Worm (Caenorhabditis elegans): ENCODE results near the gene F21D12.2.
A peak's percentile ranks its signal among the peaks of the same experiment; 100 is the strongest.

Gene F21D12.2

ce11 chrII:7363990-7364455, 46.5 kb downstream of the F21D12.2 start, which contains the start of gene msra-1 (continued):
- TF ChIP-seq spr-3 (GFP tag; optimal IDR thresholded peaks at IDR 0.05) (no peak), F44E2.7 (GFP tag; IDR thresholded peaks at IDR 0.05) (no peak), nhr-11 (tag; optimal IDR thresholded peaks at IDR 0.05) (peak; percentile 26), dve-1 (tag; optimal IDR thresholded peaks at IDR 0.05; ENCODE audit: insufficient read depth) (peak; percentile 78), dpl-1 (GFP tag; optimal IDR thresholded peaks at IDR 0.05) (peak; percentile 28), hif-1 (tag; optimal IDR thresholded peaks at IDR 0.05) (peak in 1 of 2 experiments; percentile 49), mdl-1 (tag; optimal IDR thresholded peaks at IDR 0.05) (peak in 1 of 2 experiments; percentile 66)

ce11 chrII:7368761-7369160, 51.2 kb downstream of the F21D12.2 start, which contains the start of gene F43E2.6:
Gene F43E2.6, minus strand, starts transcription at chrII:7368861.
- no peak for TF ChIP-seq zip-11 (GFP tag; IDR thresholded peaks at IDR 0.05)
- no peak for TF ChIP-seq dve-1 (tag; optimal IDR thresholded peaks at IDR 0.05; ENCODE audit: insufficient read depth)
